Fruit fly (Drosophila melanogaster): Measurements from ENCODE around the gene CG42680.

The CG42680 gene

DNA sequence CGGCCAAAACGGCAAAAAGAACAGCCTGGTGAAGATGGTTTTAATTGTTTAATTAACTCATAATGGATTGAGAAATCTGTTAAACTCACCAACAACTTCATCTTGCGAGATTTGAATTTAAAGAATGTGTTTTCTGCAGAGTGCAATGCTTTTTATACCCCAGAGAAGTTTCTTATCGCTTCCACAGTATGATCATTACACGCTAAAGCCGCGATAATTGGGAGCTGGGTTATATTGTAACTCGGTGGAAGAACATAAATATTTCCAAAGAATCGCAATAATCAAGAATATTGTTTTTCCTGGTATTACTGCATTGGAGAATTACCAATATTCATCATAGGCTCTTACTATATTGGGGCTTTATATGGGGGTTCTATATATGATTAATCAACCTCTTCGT, at the start of gene CG42680:
Gene CG42680, minus strand, starts transcription at position 101 of the 400 bp plus-strand sequence.
- TF ChIP-seq kay (GFP tag; ENCODE audit: borderline replicate concordance) (no peak), cic (GFP tag; optimal IDR thresholded peaks at IDR 0.05) (no peak), CG33017 (tag; optimal IDR thresholded peaks at IDR 0.05) (no peak), Clk (GFP tag; optimal IDR thresholded peaks at IDR 0.05) (no peak), CG11617 (GFP tag; optimal IDR thresholded peaks at IDR 0.05) (no peak), Crg-1 (GFP tag; optimal IDR thresholded peaks at IDR 0.05) (no peak), tj (GFP tag; optimal IDR thresholded peaks at IDR 0.05) (no peak), pad (GFP tag; optimal IDR thresholded peaks at IDR 0.05) (no peak), toe (GFP tag; optimal IDR thresholded peaks at IDR 0.05) (no peak)

DNA sequence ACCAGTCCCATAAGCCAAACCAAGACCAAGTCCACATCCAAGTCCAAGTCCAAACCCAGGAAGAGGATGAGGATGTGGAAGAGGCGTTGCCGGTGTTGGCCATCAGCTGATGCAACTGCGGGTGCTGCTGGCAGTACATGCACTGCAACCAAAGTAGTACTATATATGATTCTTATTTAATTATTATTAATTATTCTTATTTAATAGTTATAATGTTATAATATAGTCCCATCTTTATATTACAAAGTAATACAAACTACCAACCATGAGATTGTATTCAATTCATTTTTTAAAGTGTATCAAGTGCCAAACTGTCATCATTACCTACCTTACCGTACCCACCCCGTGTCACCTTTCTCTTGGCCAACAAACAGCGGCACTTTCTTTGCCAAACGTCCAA, 47.0 kb upstream of the CG42680 start:
- TF ChIP-seq ovo (GFP tag; optimal IDR thresholded peaks at IDR 0.05) = no peak
- peak; percentile 1 for TF ChIP-seq CG33017 (tag; optimal IDR thresholded peaks at IDR 0.05)

DNA sequence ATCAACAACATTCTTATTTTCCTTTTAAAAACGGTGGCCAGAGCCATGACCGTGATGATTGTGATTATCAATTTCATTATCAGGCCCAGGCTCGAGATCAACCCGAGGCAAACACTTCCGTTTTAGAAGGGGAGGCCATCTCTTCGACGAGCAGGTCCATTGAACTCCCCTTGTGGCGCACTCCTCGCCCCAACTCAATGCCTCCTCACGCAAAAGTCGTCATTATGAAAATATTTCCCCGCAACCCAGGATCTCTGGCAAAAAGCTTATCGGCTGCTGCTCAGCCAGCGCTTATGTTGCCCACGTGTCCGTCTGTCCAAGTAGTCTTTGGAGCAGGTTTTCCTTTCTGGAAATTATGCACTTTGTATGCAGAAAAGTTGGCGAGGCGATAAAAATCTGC, 44.8 kb upstream of the CG42680 start:
- TF ChIP-seq CG7045 (GFP tag; optimal IDR thresholded peaks at IDR 0.05) (no peak), ovo (GFP tag; optimal IDR thresholded peaks at IDR 0.05) (no peak), CG1620 (GFP tag; optimal IDR thresholded peaks at IDR 0.05) (no peak), CG7101 (tag; optimal IDR thresholded peaks at IDR 0.05) (no peak), toe (GFP tag; optimal IDR thresholded peaks at IDR 0.05) (no peak), pad (GFP tag; optimal IDR thresholded peaks at IDR 0.05) (no peak)

DNA sequence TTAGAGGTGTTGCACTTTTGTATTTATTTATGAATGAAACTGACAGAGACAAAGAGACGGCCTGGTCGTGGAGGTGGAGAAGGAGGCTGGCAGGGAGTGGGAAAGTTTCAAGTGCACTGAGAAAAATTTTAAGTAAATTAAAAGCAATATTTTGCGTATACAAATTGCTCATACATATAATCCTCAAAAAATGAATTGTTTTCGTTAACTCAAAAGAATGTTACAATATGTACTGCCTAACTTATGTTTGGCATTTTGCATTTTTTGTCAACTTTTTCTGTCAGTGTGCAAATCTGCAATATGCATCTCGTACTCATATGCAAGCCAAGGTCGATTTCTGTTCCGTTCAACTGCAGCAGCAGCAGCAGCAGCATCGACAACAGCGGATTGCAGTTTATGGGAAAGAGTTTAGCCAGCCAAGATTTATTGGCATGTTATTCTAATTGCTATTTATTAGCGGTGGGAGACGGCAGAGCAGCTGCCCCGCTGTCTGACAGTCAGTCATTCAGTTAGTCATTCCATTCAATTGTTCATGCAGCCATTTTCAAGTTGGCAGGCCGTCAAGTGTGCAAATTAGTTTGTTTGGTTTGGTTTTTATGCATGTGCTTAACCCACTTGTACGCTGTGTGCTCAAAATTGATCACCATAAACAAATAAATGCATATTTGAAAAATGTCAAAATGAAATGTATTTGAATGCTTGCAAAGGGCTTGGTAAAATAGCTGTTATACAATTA, 43.1 kb upstream of the CG42680 start:
- no peak for TF ChIP-seq CG11617 (GFP tag; optimal IDR thresholded peaks at IDR 0.05)
- TF ChIP-seq CG14711 (tag; optimal IDR thresholded peaks at IDR 0.05) = peak; percentile 12
- no peak for TF ChIP-seq Clk (GFP tag; optimal IDR thresholded peaks at IDR 0.05)
- no peak for TF ChIP-seq toe (GFP tag; optimal IDR thresholded peaks at IDR 0.05)
- peak; percentile 73 for TF ChIP-seq kay (GFP tag; ENCODE audit: borderline replicate concordance)
- peak; percentile 54 for TF ChIP-seq CG7045 (GFP tag; optimal IDR thresholded peaks at IDR 0.05)
- peak; percentile 2 for TF ChIP-seq Crg-1 (GFP tag; optimal IDR thresholded peaks at IDR 0.05)
- TF ChIP-seq Mnt (GFP tag; optimal IDR thresholded peaks at IDR 0.05) = no peak

DNA sequence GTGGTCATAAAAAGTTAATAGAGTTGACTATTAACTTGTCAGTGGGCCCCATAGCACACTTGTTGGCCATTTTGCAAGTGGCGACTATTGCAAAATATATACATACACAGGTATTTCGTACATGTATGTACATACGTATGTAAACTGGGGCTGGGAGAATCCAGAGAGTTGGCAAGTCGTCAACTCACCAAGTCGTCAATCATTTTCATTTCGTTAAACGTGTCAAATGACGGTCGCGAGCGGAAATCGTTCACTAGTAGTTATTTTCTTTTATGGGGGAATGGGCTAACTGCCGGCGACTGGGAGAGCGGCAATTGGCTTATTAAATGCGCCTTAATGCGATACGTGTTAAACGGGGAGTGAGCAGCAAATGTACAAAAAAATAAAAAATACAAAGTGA, 40.7 kb upstream of the CG42680 start:
- TF ChIP-seq CG12768 (GFP tag; optimal IDR thresholded peaks at IDR 0.05) (no peak), cic (GFP tag; optimal IDR thresholded peaks at IDR 0.05) (no peak), CG5204 (GFP tag; optimal IDR thresholded peaks at IDR 0.05) (no peak), bab1 (GFP tag; optimal IDR thresholded peaks at IDR 0.05) (peak; percentile 6), ovo (GFP tag; optimal IDR thresholded peaks at IDR 0.05) (no peak), CG33017 (tag; optimal IDR thresholded peaks at IDR 0.05) (no peak), pad (GFP tag; optimal IDR thresholded peaks at IDR 0.05) (no peak)

DNA sequence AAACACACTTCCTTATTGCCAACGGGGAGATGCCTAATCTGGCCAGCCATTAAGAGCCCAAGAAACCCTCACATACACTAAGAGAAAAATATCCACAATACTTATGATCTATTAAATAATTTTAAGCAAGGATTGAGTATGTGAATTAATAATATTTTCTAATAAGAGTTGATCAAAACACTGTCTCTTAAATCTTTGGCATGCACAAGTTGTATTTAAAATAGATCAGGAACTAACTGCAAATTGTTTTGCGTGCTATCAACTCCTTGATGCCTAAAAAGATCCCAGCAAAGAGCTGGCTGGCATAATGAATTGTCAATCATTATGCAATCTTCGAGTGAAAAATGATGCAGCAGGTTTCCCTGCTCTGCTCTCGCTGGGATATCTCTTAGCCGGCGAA, 39.1 kb upstream of the CG42680 start:
- TF ChIP-seq Crg-1 (GFP tag; optimal IDR thresholded peaks at IDR 0.05) (no peak), CG12768 (GFP tag; optimal IDR thresholded peaks at IDR 0.05) (no peak), tj (GFP tag; optimal IDR thresholded peaks at IDR 0.05) (no peak), Mnt (GFP tag; optimal IDR thresholded peaks at IDR 0.05) (no peak), CG7101 (tag; optimal IDR thresholded peaks at IDR 0.05) (no peak), kay (GFP tag; ENCODE audit: borderline replicate concordance) (no peak), cnc (optimal IDR thresholded peaks at IDR 0.05) (no peak), CG7045 (GFP tag; optimal IDR thresholded peaks at IDR 0.05) (no peak)

DNA sequence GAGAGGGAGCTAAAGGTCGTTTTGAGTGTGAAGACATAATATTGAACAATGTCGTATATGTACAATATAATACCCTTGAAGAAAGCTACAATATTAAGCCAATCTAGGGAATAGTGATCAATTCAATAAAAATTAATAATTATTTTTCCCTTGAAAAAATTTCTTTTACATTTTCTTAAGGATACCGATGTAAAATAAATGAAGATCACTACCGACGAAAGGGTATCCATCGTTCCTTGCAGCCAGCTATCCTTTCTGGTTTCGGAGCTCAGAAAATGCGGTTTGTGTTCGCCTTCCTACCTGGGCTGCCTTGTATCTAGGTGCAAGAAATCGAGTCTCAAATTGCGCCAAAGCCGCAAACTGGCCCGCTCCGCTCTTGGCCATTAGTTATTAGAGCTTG, 36.6 kb upstream of the CG42680 start:
- TF ChIP-seq CG7045 (GFP tag; optimal IDR thresholded peaks at IDR 0.05) = no peak
- no peak for TF ChIP-seq Crg-1 (GFP tag; optimal IDR thresholded peaks at IDR 0.05)
- TF ChIP-seq Hr96 (GFP tag; optimal IDR thresholded peaks at IDR 0.05) = no peak
- TF ChIP-seq CG11617 (GFP tag; optimal IDR thresholded peaks at IDR 0.05) = no peak
- no peak for TF ChIP-seq CG14711 (tag; optimal IDR thresholded peaks at IDR 0.05)
- TF ChIP-seq Mnt (GFP tag; optimal IDR thresholded peaks at IDR 0.05) = no peak
- TF ChIP-seq Clk (GFP tag; optimal IDR thresholded peaks at IDR 0.05) = no peak
- no peak for TF ChIP-seq pad (GFP tag; optimal IDR thresholded peaks at IDR 0.05)

DNA sequence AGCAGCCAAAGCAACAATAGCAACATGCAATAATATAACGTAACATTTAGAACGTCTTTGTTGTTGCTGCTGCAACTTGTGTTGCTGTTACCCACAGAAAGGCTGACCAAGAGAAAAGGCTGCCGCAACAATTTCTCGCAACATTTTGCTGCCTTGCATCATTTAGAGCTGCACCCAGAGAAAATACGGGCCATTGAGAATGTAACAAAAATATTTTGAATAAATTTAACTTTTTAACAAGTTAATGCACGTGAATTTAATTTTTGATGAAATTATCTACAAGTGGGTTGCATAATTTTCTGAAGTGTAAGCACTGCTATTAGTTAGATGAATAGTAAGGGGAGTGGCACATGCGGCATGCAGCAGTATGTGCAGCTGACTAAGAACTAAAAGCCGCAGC, 35.8 kb upstream of the CG42680 start:
- TF ChIP-seq CG14711 (tag; optimal IDR thresholded peaks at IDR 0.05) = no peak
- no peak for TF ChIP-seq cnc (optimal IDR thresholded peaks at IDR 0.05)
- TF ChIP-seq CG12768 (GFP tag; optimal IDR thresholded peaks at IDR 0.05) = no peak
- TF ChIP-seq ovo (GFP tag; optimal IDR thresholded peaks at IDR 0.05) = no peak
- TF ChIP-seq toe (GFP tag; optimal IDR thresholded peaks at IDR 0.05) = no peak
- TF ChIP-seq tj (GFP tag; optimal IDR thresholded peaks at IDR 0.05) = no peak
- no peak for TF ChIP-seq CG33017 (tag; optimal IDR thresholded peaks at IDR 0.05)
- TF ChIP-seq CG1620 (GFP tag; optimal IDR thresholded peaks at IDR 0.05) = no peak
- TF ChIP-seq CG7101 (tag; optimal IDR thresholded peaks at IDR 0.05) = no peak
- TF ChIP-seq CG11617 (GFP tag; optimal IDR thresholded peaks at IDR 0.05) = no peak
- no peak for TF ChIP-seq CG7045 (GFP tag; optimal IDR thresholded peaks at IDR 0.05)
- no peak for TF ChIP-seq cic (GFP tag; optimal IDR thresholded peaks at IDR 0.05)
- TF ChIP-seq bab1 (GFP tag; optimal IDR thresholded peaks at IDR 0.05) = no peak

Data from whole organism, adult.